Worm (Caenorhabditis elegans) whole organism, L1 larva: ENCODE results near the gene rpb-8.

Source experiments
- C04F5.9 ChIP-seq: sonication (generic microtip); optimal IDR thresholded peaks from 2 replicates; lab custom pipeline; 2016; ENCODE audit warnings: missing genetic modification characterization, missing compliant biosample characterization
- F16B12.6 ChIP-seq: fragments of 150-350 bp; optimal IDR thresholded peaks from 2 replicates; lab custom pipeline; 2014; ENCODE audit warnings: missing biosample characterization, missing genetic modification characterization
- aha-1 ChIP-seq: fragments of 150-350 bp; optimal IDR thresholded peaks from 2 replicates; lab custom pipeline; 2014; ENCODE audit warnings: missing biosample characterization, missing genetic modification characterization
- ama-1 ChIP-seq: fragments of 150-350 bp; optimal IDR thresholded peaks from 2 replicates; lab custom pipeline; 2014
- efl-3 ChIP-seq: fragments of 200-800 bp; sonication (Bioruptor generic); optimal IDR thresholded peaks from 2 replicates; lab custom pipeline; 2018; ENCODE audit warnings: mild to moderate bottlenecking, missing genetic modification characterization, missing compliant biosample characterization
- egl-27 ChIP-seq, 2 experiments: fragments of 150-350 bp in 1 of 2; sonication (generic microtip); optimal IDR thresholded peaks; 3 replicates each; lab custom pipeline; 2017 to 2018; ENCODE audit warnings: missing biosample characterization in 2 of 2, missing genetic modification characterization in 2 of 2, missing genetic modification reagents in 2 of 2
- elt-3 ChIP-seq, 6 experiments: fragments of 150-350 bp in 1 of 6; sonication (generic microtip); optimal IDR thresholded peaks; 2 replicates each; lab custom pipeline; 2017 to 2018; ENCODE audit warnings: missing biosample characterization in 6 of 6, missing genetic modification characterization in 6 of 6, inconsistent platforms in 1 of 6
- ets-5 ChIP-seq: fragments of 200-800 bp; sonication (Bioruptor generic); IDR thresholded peaks from 2 replicates; pipeline ENCODE4 v1.3.6; 2022; ENCODE audit warnings: missing genetic modification characterization, missing compliant biosample characterization
- fkh-10 ChIP-seq: sonication (generic microtip); optimal IDR thresholded peaks from 2 replicates; lab custom pipeline; 2017; ENCODE audit warnings: missing biosample characterization, missing genetic modification reagents, missing genetic modification characterization
- irx-1 ChIP-seq: sonication (generic microtip); optimal IDR thresholded peaks from 2 replicates; lab custom pipeline; 2016; ENCODE audit warnings: missing genetic modification characterization, missing compliant biosample characterization
- isw-1 ChIP-seq: fragments of 200-800 bp; sonication (Bioruptor generic); IDR thresholded peaks from 2 replicates; pipeline ENCODE4 v1.3.6; 2022; ENCODE audit warnings: missing genetic modification characterization, missing compliant biosample characterization
- lin-14 ChIP-seq: fragments of 200-800 bp; sonication (Bioruptor generic); optimal IDR thresholded peaks from 2 replicates; lab custom pipeline; 2018; ENCODE audit warnings: mild to moderate bottlenecking, missing genetic modification characterization, moderate library complexity, missing compliant biosample characterization
- lin-15B ChIP-seq: fragments of 150-350 bp; sonication (generic microtip); optimal IDR thresholded peaks from 3 replicates; lab custom pipeline; 2014; ENCODE audit warnings: missing biosample characterization, missing genetic modification characterization
- lin-35 ChIP-seq, 2 experiments: fragments of 150-350 bp; optimal IDR thresholded peaks; 2 replicates each; lab custom pipeline; 2014; ENCODE audit warnings: missing biosample characterization in 2 of 2, missing genetic modification characterization in 2 of 2, missing genetic modification reagents in 2 of 2
- lir-3 ChIP-seq: sonication (generic microtip); optimal IDR thresholded peaks from 2 replicates; lab custom pipeline; 2016; ENCODE audit warnings: mild to moderate bottlenecking, missing genetic modification characterization, moderate library complexity, missing compliant biosample characterization; ENCODE audit not compliant: poor library complexity
- mab-9 ChIP-seq: fragments of 200-800 bp; sonication (Bioruptor generic); IDR thresholded peaks from 2 replicates; pipeline ENCODE4 v1.3.6; 2022; ENCODE audit warnings: missing genetic modification reagents, missing genetic modification characterization, missing compliant biosample characterization
- mdl-1 ChIP-seq, 2 experiments: fragments of 150-350 bp; optimal IDR thresholded peaks; 2 replicates each; lab custom pipeline; 2014 to 2017; ENCODE audit warnings: missing biosample characterization in 2 of 2, missing genetic modification characterization in 2 of 2, inconsistent platforms in 1 of 2
- nhr-11 ChIP-seq: fragments of 150-350 bp; optimal IDR thresholded peaks from 2 replicates; lab custom pipeline; 2014; ENCODE audit warnings: missing biosample characterization, missing genetic modification characterization
- nhr-12 ChIP-seq: sonication (generic microtip); optimal IDR thresholded peaks from 2 replicates; lab custom pipeline; 2017; ENCODE audit warnings: missing biosample characterization, missing genetic modification characterization
- nhr-47 ChIP-seq: sonication (generic microtip); optimal IDR thresholded peaks from 2 replicates; lab custom pipeline; 2016; ENCODE audit warnings: mild to moderate bottlenecking, missing genetic modification characterization, moderate library complexity, missing compliant biosample characterization
- nhr-84 ChIP-seq: sonication (generic microtip); optimal IDR thresholded peaks from 2 replicates; lab custom pipeline; 2017; ENCODE audit warnings: missing biosample characterization, missing genetic modification characterization
- pag-3 ChIP-seq: sonication (generic microtip); optimal IDR thresholded peaks from 2 replicates; lab custom pipeline; 2017; ENCODE audit warnings: missing genetic modification characterization, mild to moderate bottlenecking, missing compliant biosample characterization, antibody characterized with exemption, borderline replicate concordance; ENCODE audit not compliant: insufficient read depth
- pax-3 ChIP-seq: fragments of 200-800 bp; sonication (Bioruptor generic); optimal IDR thresholded peaks from 2 replicates; lab custom pipeline; 2018; ENCODE audit warnings: mild to moderate bottlenecking, missing genetic modification characterization, moderate library complexity, missing compliant biosample characterization
- pqm-1 ChIP-seq: sonication (generic microtip); optimal IDR thresholded peaks from 3 replicates; lab custom pipeline; 2017; ENCODE audit warnings: missing biosample characterization, missing genetic modification characterization
- skn-1 ChIP-seq: fragments of 150-350 bp; optimal IDR thresholded peaks from 2 replicates; lab custom pipeline; 2014; ENCODE audit warnings: missing biosample characterization, missing genetic modification characterization
- unc-130 ChIP-seq: fragments of 150-350 bp; optimal IDR thresholded peaks from 2 replicates; lab custom pipeline; 2017; ENCODE audit warnings: missing biosample characterization, missing genetic modification characterization, inconsistent platforms
- vab-15 ChIP-seq: sonication (generic microtip); optimal IDR thresholded peaks from 2 replicates; lab custom pipeline; 2017; ENCODE audit warnings: missing genotype, mild to moderate bottlenecking, missing genetic modification characterization, missing compliant biosample characterization
- ztf-11 ChIP-seq, 2 experiments: sonication (generic microtip); optimal IDR thresholded peaks; 2 replicates each; lab custom pipeline; 2016 to 2017; ENCODE audit warnings: missing genetic modification characterization in 2 of 2, missing biosample characterization in 1 of 2, missing compliant biosample characterization in 1 of 2

Gene rpb-8

DNA sequence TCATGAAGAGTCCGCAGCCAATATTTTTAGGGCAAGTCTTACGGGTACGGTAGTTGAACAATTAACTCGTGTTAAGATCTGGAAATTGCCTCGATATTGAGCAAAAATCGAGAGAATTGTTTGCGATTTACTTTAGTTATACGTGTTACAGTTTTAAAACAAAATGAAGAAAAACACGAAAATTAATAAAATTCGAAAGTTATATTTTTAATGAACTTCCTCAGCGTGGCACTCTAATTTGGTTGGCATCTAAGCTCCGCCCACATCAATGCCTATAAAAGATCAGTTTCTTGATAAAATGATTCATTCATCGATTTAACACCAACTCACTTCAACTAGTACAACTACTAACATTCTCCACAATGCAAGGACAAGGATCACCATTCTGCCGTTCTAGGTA, 47.3 kb downstream of the rpb-8 start, which contains the start of gene gipc-1:
Gene gipc-1, plus strand, starts transcription at position 301 of the 400 bp plus-strand sequence.
- TF ChIP-seq vab-15 (no peak), mdl-1 (tag; optimal IDR thresholded peaks at IDR 0.05; lab: Kevin White, UChicago) (no peak), mab-9 (GFP tag; lab: Robert Waterston, UW) (no peak), lin-14 (GFP tag; lab: Kevin White, UChicago) (no peak), isw-1 (GFP tag; lab: Robert Waterston, UW) (no peak), ama-1 (lab: Kevin White, UChicago) (no peak), nhr-12 (tag; lab: Kevin White, UChicago) (no peak), nhr-47 (no peak), skn-1 (tag; lab: Kevin White, UChicago) (no peak), fkh-10 (no peak), lir-3 (tag; lab: Kevin White, UChicago) (no peak), ets-5 (GFP tag; lab: Robert Waterston, UW) (no peak), F16B12.6 (tag; lab: Kevin White, UChicago) (no peak), nhr-11 (tag; lab: Kevin White, UChicago) (no peak), unc-130 (no peak)

DNA sequence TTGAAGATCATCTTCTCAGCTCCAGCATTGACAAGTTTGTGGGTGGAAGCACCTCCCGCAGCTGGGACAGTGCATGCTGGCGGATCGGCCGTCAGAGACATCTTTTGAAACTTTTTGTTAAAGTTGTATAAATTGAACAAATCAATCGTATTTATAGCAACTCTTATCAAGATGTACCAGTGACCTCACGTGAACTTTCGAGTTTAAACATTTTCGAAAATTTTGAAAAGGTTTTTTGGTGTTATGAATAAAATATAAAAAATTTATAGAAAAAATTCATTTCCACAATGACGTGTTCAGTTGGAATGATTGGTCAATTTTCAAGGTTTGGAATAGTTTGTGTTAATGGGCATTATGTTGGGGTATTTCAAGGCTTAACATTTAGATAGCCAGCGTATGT, 49.2 kb downstream of the rpb-8 start, which contains the start of the genes msd-4 and C35D10.3:
Gene msd-4, minus strand, starts transcription at position 101 of the 400 bp plus-strand sequence.
Gene C35D10.3, plus strand, starts transcription at position 279 of the 400 bp plus-strand sequence.
- TF ChIP-seq pqm-1 (tag; lab: Kevin White, UChicago) (no peak), lin-15B (tag; lab: Kevin White, UChicago) (no peak), efl-3 (GFP tag; lab: Kevin White, UChicago) (no peak), pax-3 (tag; lab: Kevin White, UChicago) (no peak), aha-1 (tag; lab: Kevin White, UChicago) (no peak), C04F5.9 (tag; lab: Kevin White, UChicago) (no peak), elt-3 (tag; optimal IDR thresholded peaks at IDR 0.05; lab: Kevin White, UChicago) (no peak), lin-14 (GFP tag; lab: Kevin White, UChicago) (no peak), nhr-84 (tag; lab: Kevin White, UChicago) (no peak), lin-35 (GFP tag; optimal IDR thresholded peaks at IDR 0.05; lab: Kevin White, UChicago) (no peak), egl-27 (tag; optimal IDR thresholded peaks at IDR 0.05; lab: Kevin White, UChicago) (no peak), irx-1 (tag; lab: Kevin White, UChicago) (no peak), ztf-11 (tag; optimal IDR thresholded peaks at IDR 0.05; lab: Kevin White, UChicago) (no peak), pag-3 (tag; lab: Kevin White, UChicago) (no peak)
